Worm (Caenorhabditis elegans) whole organism, L4 larva: Measurements from ENCODE around the gene F20G2.1.
A peak's percentile ranks its signal among the peaks of the same experiment; 100 is the strongest.

Experiments used
- D1046.2 ChIP-seq: fragments of 200-800 bp; sonication (Bioruptor generic); IDR thresholded peaks from 2 replicates; pipeline ENCODE4 v1.3.6; 2022; ENCODE audit warnings: missing genetic modification characterization, missing compliant biosample characterization
- F26F4.8 ChIP-seq: fragments of 200-800 bp; sonication (Bioruptor generic); conservative IDR thresholded peaks from 2 replicates; pipeline ENCODE4 v1.3.6; 2022; ENCODE audit warnings: missing genetic modification characterization, missing compliant biosample characterization
- F44E2.7 ChIP-seq: fragments of 200-800 bp; sonication (Bioruptor generic); IDR thresholded peaks from 2 replicates; pipeline ENCODE4 v2.1.2; 2022; ENCODE audit warnings: missing genetic modification characterization, missing compliant biosample characterization
- Y5F2A.4 ChIP-seq: fragments of 200-800 bp; sonication (Bioruptor generic); optimal IDR thresholded peaks from 2 replicates; lab custom pipeline; 2018; ENCODE audit warnings: mild to moderate bottlenecking, missing genetic modification characterization, missing compliant biosample characterization
- aha-1 ChIP-seq: fragments of 150-350 bp; peaks from one replicate; lab custom pipeline; 2014; ENCODE audit warnings: missing biosample characterization, missing genetic modification characterization
- aly-2 ChIP-seq: sonication (generic microtip); optimal IDR thresholded peaks from 2 replicates; lab custom pipeline; 2018; ENCODE audit warnings: missing biosample characterization, missing genetic modification characterization
- ceh-28 ChIP-seq: fragments of 150-350 bp; optimal IDR thresholded peaks from 2 replicates; lab custom pipeline; 2014; ENCODE audit warnings: missing biosample characterization, missing genetic modification reagents, missing genetic modification characterization
- ceh-32 ChIP-seq: sonication (generic microtip); optimal IDR thresholded peaks from 2 replicates; lab custom pipeline; 2016; ENCODE audit warnings: mild to moderate bottlenecking, missing genetic modification characterization, missing compliant biosample characterization; ENCODE audit not compliant: poor library complexity
- ceh-44 ChIP-seq: fragments of 200-800 bp; sonication (Bioruptor generic); IDR thresholded peaks from 2 replicates; pipeline ENCODE4 v1.3.6; 2022; ENCODE audit warnings: missing genetic modification reagents, missing genetic modification characterization, missing compliant biosample characterization
- ceh-62 ChIP-seq: sonication (generic microtip); optimal IDR thresholded peaks from 2 replicates; lab custom pipeline; 2017; ENCODE audit warnings: missing biosample characterization, missing genetic modification characterization
- cey-2 ChIP-seq: sonication (generic microtip); optimal IDR thresholded peaks from 3 replicates; lab custom pipeline; 2017; ENCODE audit warnings: missing genetic modification characterization, mild to moderate bottlenecking, missing compliant biosample characterization, antibody characterized with exemption, borderline replicate concordance; ENCODE audit not compliant: insufficient read depth
- dmd-6 ChIP-seq: fragments of 200-800 bp; sonication (Bioruptor generic); IDR thresholded peaks from 2 replicates; pipeline ENCODE4 v1.3.6; 2022; ENCODE audit warnings: missing genetic modification reagents, missing genetic modification characterization, missing compliant biosample characterization
- dmd-8 ChIP-seq: fragments of 200-800 bp; sonication (Bioruptor generic); IDR thresholded peaks from 2 replicates; pipeline ENCODE4 v1.3.6; 2022; ENCODE audit warnings: missing genetic modification characterization, missing compliant biosample characterization
- dmd-9 ChIP-seq: fragments of 200-800 bp; sonication (Bioruptor generic); IDR thresholded peaks from 2 replicates; pipeline ENCODE4 v1.3.6; 2022; ENCODE audit warnings: missing genetic modification reagents, missing genetic modification characterization, missing compliant biosample characterization
- duxl-1 ChIP-seq: sonication (generic microtip); optimal IDR thresholded peaks from 2 replicates; lab custom pipeline; 2016; ENCODE audit warnings: mild to moderate bottlenecking, missing genetic modification characterization, moderate library complexity, missing compliant biosample characterization; ENCODE audit not compliant: poor library complexity
- hlh-11 ChIP-seq: fragments of 200-800 bp; sonication (Bioruptor generic); optimal IDR thresholded peaks from 2 replicates; lab custom pipeline; 2018; ENCODE audit warnings: mild to moderate bottlenecking, missing genetic modification characterization, missing compliant biosample characterization
- hlh-30 ChIP-seq: sonication (generic microtip); optimal IDR thresholded peaks from 2 replicates; lab custom pipeline; 2017; ENCODE audit warnings: antibody characterized with exemption, mild to moderate bottlenecking, missing genetic modification characterization, missing compliant biosample characterization; ENCODE audit not compliant: insufficient read depth
- hmg-1.1 ChIP-seq: fragments of 200-800 bp; sonication (Bioruptor generic); IDR thresholded peaks from 2 replicates; pipeline ENCODE4 v1.3.6; 2022; ENCODE audit warnings: missing genetic modification reagents, missing genetic modification characterization, missing compliant biosample characterization
- lin-1 ChIP-seq: fragments of 200-800 bp; sonication (Bioruptor generic); IDR thresholded peaks from 2 replicates; pipeline ENCODE4 v1.3.6; 2022; ENCODE audit warnings: missing genetic modification reagents, missing genetic modification characterization, missing compliant biosample characterization
- madf-9 ChIP-seq: fragments of 200-800 bp; sonication (Bioruptor generic); conservative IDR thresholded peaks from 2 replicates; pipeline ENCODE4 v1.3.6; 2022; ENCODE audit warnings: missing genetic modification reagents, missing genetic modification characterization, missing compliant biosample characterization
- mep-1 ChIP-seq: fragments of 150-350 bp; sonication (generic microtip); optimal IDR thresholded peaks from 3 replicates; lab custom pipeline; 2014; ENCODE audit warnings: missing biosample characterization, missing genetic modification characterization
- mxl-3 ChIP-seq: fragments of 200-800 bp; sonication (Bioruptor generic); optimal IDR thresholded peaks from 2 replicates; lab custom pipeline; 2018; ENCODE audit warnings: mild to moderate bottlenecking, missing genetic modification characterization, missing compliant biosample characterization
- nhr-25 ChIP-seq: sonication (generic microtip); optimal IDR thresholded peaks from 2 replicates; lab custom pipeline; 2017; ENCODE audit warnings: missing genetic modification characterization, mild to moderate bottlenecking, missing compliant biosample characterization, antibody characterized with exemption, moderate library complexity, borderline replicate concordance; ENCODE audit not compliant: insufficient read depth
- nhr-28 ChIP-seq: fragments of 150-350 bp; optimal IDR thresholded peaks from 2 replicates; lab custom pipeline; 2014; ENCODE audit warnings: missing biosample characterization, missing genetic modification characterization
- nhr-42 ChIP-seq: fragments of 200-800 bp; sonication (Bioruptor generic); IDR thresholded peaks from 2 replicates; pipeline ENCODE4 v1.3.6; 2022; ENCODE audit warnings: missing genetic modification characterization, missing compliant biosample characterization
- nhr-6 ChIP-seq: fragments of 150-350 bp; optimal IDR thresholded peaks from 2 replicates; lab custom pipeline; 2014; ENCODE audit warnings: missing biosample characterization, missing genetic modification characterization
- nhr-77 ChIP-seq: fragments of 150-350 bp; optimal IDR thresholded peaks from 2 replicates; lab custom pipeline; 2014; ENCODE audit warnings: missing biosample characterization, missing genetic modification characterization
- pqm-1 ChIP-seq: sonication (generic microtip); optimal IDR thresholded peaks from 2 replicates; lab custom pipeline; 2017; ENCODE audit warnings: missing biosample characterization, missing genetic modification characterization
- rbr-2 ChIP-seq: sonication (generic microtip); optimal IDR thresholded peaks from 2 replicates; lab custom pipeline; 2016; ENCODE audit warnings: missing genotype, missing genetic modification characterization, missing compliant biosample characterization
- saeg-2 ChIP-seq: fragments of 200-800 bp; sonication (Bioruptor generic); IDR thresholded peaks from 2 replicates; pipeline ENCODE4 v1.3.6; 2022; ENCODE audit warnings: missing genetic modification reagents, missing genetic modification characterization, missing compliant biosample characterization
- unc-130 ChIP-seq: sonication (generic microtip); optimal IDR thresholded peaks from 2 replicates; lab custom pipeline; 2016; ENCODE audit warnings: missing genetic modification reagents, missing genetic modification characterization, missing compliant biosample characterization
- unc-39 ChIP-seq: sonication (generic microtip); optimal IDR thresholded peaks from 2 replicates; lab custom pipeline; 2017; ENCODE audit warnings: missing biosample characterization, missing genetic modification characterization
- vab-7 ChIP-seq: fragments of 200-800 bp; sonication (Bioruptor generic); IDR thresholded peaks from 2 replicates; pipeline ENCODE4 v1.3.6; 2022; ENCODE audit warnings: missing genetic modification reagents, missing genetic modification characterization, missing compliant biosample characterization
- zag-1 ChIP-seq: fragments of 150-350 bp; optimal IDR thresholded peaks from 2 replicates; lab custom pipeline; 2014; ENCODE audit warnings: missing biosample characterization, missing genetic modification characterization
- zfp-3 ChIP-seq: fragments of 200-800 bp; sonication (Bioruptor generic); conservative IDR thresholded peaks from 2 replicates; pipeline ENCODE4 v1.3.6; 2022; ENCODE audit warnings: missing genetic modification reagents, missing genetic modification characterization, missing compliant biosample characterization
- ztf-11 ChIP-seq: fragments of 150-350 bp; optimal IDR thresholded peaks from 2 replicates; lab custom pipeline; 2014; ENCODE audit warnings: missing biosample characterization, missing genetic modification characterization

The F20G2.1 gene

DNA sequence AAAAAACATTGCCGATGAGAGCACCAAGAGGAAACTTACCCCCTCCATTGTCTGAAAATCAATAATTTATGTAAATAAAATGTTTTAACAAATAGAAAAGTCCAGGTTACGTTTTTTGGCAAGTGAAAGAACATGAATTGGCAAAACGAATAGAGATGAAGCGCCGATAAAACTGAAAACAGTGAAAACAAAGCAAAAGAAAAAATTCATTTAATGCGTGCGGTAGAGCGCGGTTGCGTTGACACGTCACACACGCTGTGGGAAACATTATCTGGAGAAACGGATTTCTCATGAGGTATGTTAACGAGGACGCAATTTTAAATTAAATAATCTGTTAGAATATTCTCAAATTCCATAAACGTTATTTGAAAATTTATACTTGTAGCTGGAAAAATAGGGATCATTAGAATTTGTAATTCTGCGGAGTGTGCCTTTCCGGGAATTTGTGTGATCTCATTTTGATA is 38.1 kb downstream of the F20G2.1 start, which contains the start of gene zipt-9 (continued):
- TF ChIP-seq vab-7 (GFP tag; lab: Robert Waterston, UW), result peak; percentile 56; the same call in 1 of the 2 replicates
- no peak for TF ChIP-seq ceh-32 (tag; lab: Kevin White, UChicago)
- peak; percentile 61; the same call in 1 of the 2 replicates for TF ChIP-seq dmd-6 (GFP tag; lab: Robert Waterston, UW)
- TF ChIP-seq rbr-2, result peak; percentile 66
- peak; percentile 31 for TF ChIP-seq duxl-1
- peak; percentile 62; the same call in 1 of the 2 replicates for TF ChIP-seq hmg-1.1 (GFP tag; lab: Robert Waterston, UW)
- peak; percentile 37 for TF ChIP-seq aha-1 (tag; lab: Kevin White, UChicago)
- TF ChIP-seq unc-130, result peak; percentile 80
- peak; percentile 47; the same call in 1 of the 2 replicates for TF ChIP-seq madf-9 (GFP tag; lab: Robert Waterston, UW)
- TF ChIP-seq ceh-44 (GFP tag; lab: Robert Waterston, UW), result 0 out of 2 replicates have a peak, but pooled peaks have one; percentile 51
- TF ChIP-seq mxl-3 (GFP tag; lab: Kevin White, UChicago), result peak; percentile 74
- TF ChIP-seq nhr-77 (tag; lab: Kevin White, UChicago), result peak; percentile 56
- peak; percentile 81 for TF ChIP-seq mep-1 (tag; lab: Kevin White, UChicago)
- no peak for TF ChIP-seq nhr-42 (GFP tag; lab: Robert Waterston, UW)
- TF ChIP-seq dmd-9 (GFP tag; lab: Robert Waterston, UW), result peak; percentile 46; the same call in 1 of the 2 replicates
- no peak for TF ChIP-seq unc-39 (tag; lab: Kevin White, UChicago)
- TF ChIP-seq, all 104 proteins: peak for 33

- TF ChIP-seq ceh-62 (tag; lab: Kevin White, UChicago) (no peak), zag-1 (no peak), D1046.2 (GFP tag; lab: Robert Waterston, UW) (no peak), nhr-28 (tag; lab: Kevin White, UChicago) (no peak), Y5F2A.4 (GFP tag; lab: Kevin White, UChicago) (no peak), mxl-3 (GFP tag; lab: Kevin White, UChicago) (no peak), dmd-8 (GFP tag; lab: Robert Waterston, UW) (no peak), F26F4.8 (GFP tag; lab: Robert Waterston, UW) (no peak), hlh-30 (tag; lab: Kevin White, UChicago) (no peak), ztf-11 (tag; lab: Kevin White, UChicago) (no peak)
- TF ChIP-seq, all 104 proteins: peak for 0
These were observed 42.3 kb downstream of the F20G2.1 start, which contains the start of gene srx-96 for ce11 chrV:13711060-13711459. srx-96 (plus strand) TSS chrV:13711360.

DNA sequence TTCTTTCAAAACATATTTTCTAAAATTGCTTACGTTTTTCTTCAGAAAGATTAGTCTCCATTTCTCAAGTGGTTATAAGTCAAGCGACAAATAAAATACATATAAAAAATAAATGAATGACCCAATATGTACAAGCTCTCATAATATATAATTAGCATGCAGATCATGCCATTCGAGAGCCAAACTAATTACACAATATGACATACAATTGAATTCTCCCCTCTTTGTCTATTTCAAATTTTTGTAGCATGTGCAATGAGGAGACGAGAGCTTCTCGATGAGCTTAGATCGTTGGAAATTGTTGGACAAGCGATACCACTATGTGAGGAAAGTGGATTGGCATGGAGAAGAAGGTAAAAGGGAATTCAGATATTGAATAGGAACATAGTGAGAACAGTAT is 46.1 kb downstream of the F20G2.1 start, which contains the start of gene hlh-34:
Gene hlh-34 (minus strand): TSS at position 101 of the 400 bp plus-strand sequence.
- TF ChIP-seq dmd-6 (GFP tag; lab: Robert Waterston, UW) (no peak), ceh-28 (tag; lab: Kevin White, UChicago) (no peak), saeg-2 (no peak), F44E2.7 (GFP tag; lab: Robert Waterston, UW) (no peak), pqm-1 (tag; lab: Kevin White, UChicago) (no peak), ceh-62 (tag; lab: Kevin White, UChicago) (no peak), lin-1 (GFP tag; lab: Robert Waterston, UW) (no peak), zfp-3 (no peak), hlh-11 (tag; lab: Kevin White, UChicago) (no peak), cey-2 (tag; lab: Kevin White, UChicago) (no peak), rbr-2 (no peak), nhr-6 (tag; lab: Kevin White, UChicago) (no peak)

- TF ChIP-seq nhr-25 (tag; lab: Kevin White, UChicago), result peak; percentile 63
- TF ChIP-seq aly-2, result no peak
These were observed 49.4 kb downstream of the F20G2.1 start, which contains the start of gene T01D3.3 for ce11 chrV:13703960-13704359. T01D3.3 (plus strand) TSS chrV:13704271.
